Worm (Caenorhabditis elegans): Measurements from ENCODE around the gene col-127.

- TF ChIP-seq him-1 (tag; optimal IDR thresholded peaks at IDR 0.05), result no peak
- no peak for TF ChIP-seq W03F9.2 (tag; optimal IDR thresholded peaks at IDR 0.05)
These were observed 18.6 kb downstream of the col-127 start for ce11 chrIV:11247434-11247833.

Measured in whole organism, L4/young adult.